Fruit fly (Drosophila melanogaster): ENCODE measurements around the gene IFT57.

Gene IFT57

DNA sequence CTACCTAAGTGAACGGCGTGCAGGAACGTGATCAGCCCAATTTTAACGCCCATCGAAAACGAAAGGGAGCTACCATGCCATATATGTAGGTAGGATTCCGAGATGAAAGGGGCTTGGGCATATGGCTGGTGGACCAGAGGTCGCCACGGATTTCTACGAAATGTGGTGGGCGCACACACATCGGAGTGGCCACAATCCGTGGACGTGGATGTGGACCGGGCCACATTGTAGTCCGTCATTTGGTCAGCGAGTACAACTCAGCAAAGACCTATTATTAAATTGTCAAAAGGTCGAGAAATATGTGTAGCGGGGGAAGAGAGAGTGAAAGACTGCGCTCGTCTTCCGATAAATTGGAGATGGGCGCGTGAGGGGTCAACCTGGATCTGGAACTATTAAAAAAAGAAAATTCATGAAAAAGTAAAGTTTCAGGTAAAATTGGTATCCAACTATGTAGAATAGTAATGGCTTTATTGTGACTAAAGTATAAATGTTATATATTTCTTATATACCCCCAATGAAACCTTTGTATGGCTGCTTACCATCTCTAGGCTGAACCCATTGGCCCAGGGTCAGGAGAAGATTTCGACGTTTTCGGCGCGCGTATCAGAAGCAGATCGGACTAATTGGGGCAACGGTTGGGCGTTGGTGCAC is 24.9 kb downstream of the IFT57 start (continued):
- no peak for TF ChIP-seq kni (GFP tag; optimal IDR thresholded peaks at IDR 0.05)
- no peak for TF ChIP-seq chif (GFP tag; optimal IDR thresholded peaks at IDR 0.05)
- no peak for TF ChIP-seq salm (tag; optimal IDR thresholded peaks at IDR 0.05)
- TF ChIP-seq CG16815 (GFP tag; optimal IDR thresholded peaks at IDR 0.05) = no peak
- TF ChIP-seq CG7839 (tag; optimal IDR thresholded peaks at IDR 0.05) = peak; percentile 29
- TF ChIP-seq Sin3A (optimal IDR thresholded peaks at IDR 0.05) = no peak
- TF ChIP-seq CG12236 (GFP tag; optimal IDR thresholded peaks at IDR 0.05) = no peak
- TF ChIP-seq Rx (GFP tag; IDR thresholded peaks at IDR 0.05) = no peak
- no peak for TF ChIP-seq zf30C (GFP tag; optimal IDR thresholded peaks at IDR 0.05)
- TF ChIP-seq hbn (GFP tag; IDR thresholded peaks at IDR 0.05; ENCODE audit: partially characterized antibody) = no peak
- no peak for TF ChIP-seq dm (GFP tag; optimal IDR thresholded peaks at IDR 0.05)
- no peak for TF ChIP-seq CG15011 (GFP tag; optimal IDR thresholded peaks at IDR 0.05)
- TF ChIP-seq Hr3 (GFP tag; optimal IDR thresholded peaks at IDR 0.05) = no peak
- peak; percentile 58; the same call in 1 of the 2 replicates for TF ChIP-seq sob (GFP tag; IDR thresholded peaks at IDR 0.05)
- TF ChIP-seq slp2 (GFP tag; optimal IDR thresholded peaks at IDR 0.05) = no peak
- no peak for TF ChIP-seq CG15269 (tag; optimal IDR thresholded peaks at IDR 0.05)
- TF ChIP-seq CG3838 (GFP tag; optimal IDR thresholded peaks at IDR 0.05) = no peak
- TF ChIP-seq HmgZ (tag; optimal IDR thresholded peaks at IDR 0.05) = no peak
- TF ChIP-seq pnt (GFP tag; optimal IDR thresholded peaks at IDR 0.05) = no peak
- TF ChIP-seq CG17802 (tag; optimal IDR thresholded peaks at IDR 0.05) = no peak
- TF ChIP-seq pzg (GFP tag; optimal IDR thresholded peaks at IDR 0.05) = no peak
- TF ChIP-seq CG2875 (GFP tag; optimal IDR thresholded peaks at IDR 0.05) = no peak
- TF ChIP-seq ind (GFP tag; optimal IDR thresholded peaks at IDR 0.05) = no peak
- TF ChIP-seq HLH3B (GFP tag; IDR thresholded peaks at IDR 0.05) = no peak
- TF ChIP-seq CG1529 (GFP tag; optimal IDR thresholded peaks at IDR 0.05) = no peak
- peak; percentile 57; the same call in 1 of the 3 replicates for TF ChIP-seq H15 (GFP tag; IDR thresholded peaks at IDR 0.05)
- TF ChIP-seq Deaf1 (tag; optimal IDR thresholded peaks at IDR 0.05) = no peak
- no peak for TF ChIP-seq hth (optimal IDR thresholded peaks at IDR 0.05)
- TF ChIP-seq sd (tag; optimal IDR thresholded peaks at IDR 0.05) = no peak
- TF ChIP-seq E2f2 (GFP tag; IDR thresholded peaks at IDR 0.05) = no peak
- peak; percentile 9 for TF ChIP-seq CG17359 (tag; optimal IDR thresholded peaks at IDR 0.05)
- TF ChIP-seq wor (GFP tag; IDR thresholded peaks at IDR 0.05) = no peak
- no peak for TF ChIP-seq CG18476 (GFP tag; optimal IDR thresholded peaks at IDR 0.05)
- peak; percentile 24 for TF ChIP-seq CG12391 (tag; optimal IDR thresholded peaks at IDR 0.05)
- TF ChIP-seq rib (GFP tag; IDR thresholded peaks at IDR 0.05) = no peak
- no peak; the same call in 1 of the 2 replicates for TF ChIP-seq inv (GFP tag; IDR thresholded peaks at IDR 0.05; ENCODE audit: partially characterized antibody)
- no peak for TF ChIP-seq sima (GFP tag; optimal IDR thresholded peaks at IDR 0.05)
- TF ChIP-seq wdn (GFP tag; IDR thresholded peaks at IDR 0.05) = no peak
- TF ChIP-seq Spps (tag; optimal IDR thresholded peaks at IDR 0.05) = peak; percentile 32
- TF ChIP-seq ems (GFP tag; optimal IDR thresholded peaks at IDR 0.05) = no peak
- TF ChIP-seq Dip3 (GFP tag; optimal IDR thresholded peaks at IDR 0.05) = no peak
- TF ChIP-seq nerfin-1 (tag; optimal IDR thresholded peaks at IDR 0.05) = peak; percentile 16
- no peak for TF ChIP-seq fru (optimal IDR thresholded peaks at IDR 0.05)
- TF ChIP-seq CG1024 (GFP tag; IDR thresholded peaks at IDR 0.05) = no peak
- no peak for TF ChIP-seq CG6791 (GFP tag; IDR thresholded peaks at IDR 0.05; ENCODE audit: partially characterized antibody)
- TF ChIP-seq H2.0 (GFP tag; IDR thresholded peaks at IDR 0.05) = no peak
- no peak for TF ChIP-seq nom (GFP tag; optimal IDR thresholded peaks at IDR 0.05)
- TF ChIP-seq bowl (GFP tag; IDR thresholded peaks at IDR 0.05) = no peak
- peak; percentile 12 for TF ChIP-seq unpg (GFP tag; optimal IDR thresholded peaks at IDR 0.05)
- TF ChIP-seq corto (GFP tag; optimal IDR thresholded peaks at IDR 0.05) = no peak
- TF ChIP-seq lab (GFP tag; optimal IDR thresholded peaks at IDR 0.05) = no peak
